Worm (Caenorhabditis elegans) whole organism, L4/young adult: ENCODE results near the gene cpsf-2.

Experiments
- W03F9.2 ChIP-seq: fragments of 150-350 bp; optimal IDR thresholded peaks from 2 replicates; lab custom pipeline; 2014; ENCODE audit warnings: missing biosample characterization, missing genetic modification characterization
- dao-5 ChIP-seq: sonication (generic microtip); optimal IDR thresholded peaks from 2 replicates; lab custom pipeline; 2016; ENCODE audit warnings: missing genotype, missing genetic modification characterization, moderate library complexity, missing compliant biosample characterization
- him-1 ChIP-seq: sonication (generic microtip); optimal IDR thresholded peaks from 2 replicates; lab custom pipeline; 2016; ENCODE audit warnings: missing genotype, missing genetic modification reagents, missing genetic modification characterization, missing compliant biosample characterization

ce11 chrV:7223941-7224340 is 45.0 kb downstream of the cpsf-2 start, which contains the start of gene C13F10.1:
- TF ChIP-seq him-1 (tag; lab: Kevin White, UChicago) (no peak), W03F9.2 (no peak), dao-5 (no peak)
